Worm (Caenorhabditis elegans) whole organism, L4 larva: ENCODE data around the gene EEED8.12.

ENCODE experiments used
- D1046.2 ChIP-seq: fragments of 200-800 bp; sonication (Bioruptor generic); IDR thresholded peaks from 2 replicates; pipeline ENCODE4 v1.3.6; 2022; ENCODE audit warnings: missing genetic modification characterization, missing compliant biosample characterization
- F44E2.7 ChIP-seq: fragments of 200-800 bp; sonication (Bioruptor generic); IDR thresholded peaks from 2 replicates; pipeline ENCODE4 v2.1.2; 2022; ENCODE audit warnings: missing genetic modification characterization, missing compliant biosample characterization
- ZK337.2 ChIP-seq: fragments of 200-800 bp; sonication (Bioruptor generic); IDR thresholded peaks from 2 replicates; pipeline ENCODE4 v1.3.6; 2022; ENCODE audit warnings: missing genetic modification reagents, missing genetic modification characterization, missing compliant biosample characterization
- ZK546.5 ChIP-seq, 2 experiments: sonication (generic microtip); optimal IDR thresholded peaks; 2 replicates each; lab custom pipeline; 2017; ENCODE audit warnings: missing biosample characterization in 2 of 2, missing genetic modification characterization in 2 of 2
- aha-1 ChIP-seq: fragments of 150-350 bp; peaks from one replicate; lab custom pipeline; 2014; ENCODE audit warnings: missing biosample characterization, missing genetic modification characterization
- ama-1 ChIP-seq: fragments of 150-350 bp; optimal IDR thresholded peaks from 2 replicates; lab custom pipeline; 2014; ENCODE audit warnings: inconsistent platforms, mixed read lengths
- arid-1 ChIP-seq: fragments of 200-800 bp; sonication (Bioruptor generic); conservative IDR thresholded peaks from 2 replicates; pipeline ENCODE4 v1.3.6; 2022; ENCODE audit warnings: missing genetic modification reagents, missing genetic modification characterization, missing compliant biosample characterization
- attf-4 ChIP-seq: sonication (generic microtip); optimal IDR thresholded peaks from 3 replicates; lab custom pipeline; 2017; ENCODE audit warnings: missing biosample characterization, missing genetic modification characterization
- ceh-28 ChIP-seq: fragments of 150-350 bp; optimal IDR thresholded peaks from 2 replicates; lab custom pipeline; 2014; ENCODE audit warnings: missing biosample characterization, missing genetic modification reagents, missing genetic modification characterization
- ceh-32 ChIP-seq: sonication (generic microtip); optimal IDR thresholded peaks from 2 replicates; lab custom pipeline; 2016; ENCODE audit warnings: mild to moderate bottlenecking, missing genetic modification characterization, missing compliant biosample characterization; ENCODE audit not compliant: poor library complexity
- cey-2 ChIP-seq: sonication (generic microtip); optimal IDR thresholded peaks from 3 replicates; lab custom pipeline; 2017; ENCODE audit warnings: missing genetic modification characterization, mild to moderate bottlenecking, missing compliant biosample characterization, antibody characterized with exemption, borderline replicate concordance; ENCODE audit not compliant: insufficient read depth
- ctbp-1 ChIP-seq: fragments of 200-800 bp; sonication (Bioruptor generic); IDR thresholded peaks from 2 replicates; pipeline ENCODE4 v1.3.6; 2022; ENCODE audit warnings: missing genetic modification reagents, missing genetic modification characterization, missing compliant biosample characterization
- daf-12 ChIP-seq: fragments of 150-350 bp; optimal IDR thresholded peaks from 2 replicates; lab custom pipeline; 2014; ENCODE audit warnings: missing biosample characterization, missing genetic modification reagents, missing genetic modification characterization
- daf-16 ChIP-seq, 3 experiments: sonication (generic microtip); optimal IDR thresholded peaks; 2 replicates each; lab custom pipeline; 2016 to 2017; ENCODE audit warnings: missing genetic modification characterization in 3 of 3, missing genetic modification reagents in 3 of 3, mild to moderate bottlenecking in 2 of 3, missing compliant biosample characterization in 2 of 3, missing biosample characterization in 1 of 3, moderate library complexity in 1 of 3
- daf-19 ChIP-seq: fragments of 200-800 bp; sonication (Bioruptor generic); conservative IDR thresholded peaks from 2 replicates; pipeline ENCODE4 v1.3.6; 2022; ENCODE audit warnings: missing genetic modification characterization, missing compliant biosample characterization
- dmd-6 ChIP-seq: fragments of 200-800 bp; sonication (Bioruptor generic); IDR thresholded peaks from 2 replicates; pipeline ENCODE4 v1.3.6; 2022; ENCODE audit warnings: missing genetic modification reagents, missing genetic modification characterization, missing compliant biosample characterization
- dpl-1 ChIP-seq: fragments of 150-350 bp; optimal IDR thresholded peaks from 2 replicates; lab custom pipeline; 2014; ENCODE audit warnings: missing biosample characterization, missing genetic modification reagents, missing genetic modification characterization
- dve-1 ChIP-seq: sonication (generic microtip); optimal IDR thresholded peaks from 2 replicates; lab custom pipeline; 2017; ENCODE audit warnings: antibody characterized with exemption, mild to moderate bottlenecking, missing genetic modification characterization, missing compliant biosample characterization; ENCODE audit not compliant: insufficient read depth
- egl-43 ChIP-seq: fragments of 200-800 bp; sonication (Bioruptor generic); IDR thresholded peaks from 2 replicates; pipeline ENCODE4 v1.3.6; 2022; ENCODE audit warnings: missing genetic modification reagents, missing genetic modification characterization, missing compliant biosample characterization
- hif-1 ChIP-seq, 2 experiments: sonication (generic microtip); optimal IDR thresholded peaks; 2 replicates each; lab custom pipeline; 2016 to 2017; ENCODE audit warnings: missing compliant biosample characterization in 2 of 2, missing genetic modification characterization in 2 of 2, missing genetic modification reagents in 2 of 2, missing genotype in 2 of 2, mild to moderate bottlenecking in 1 of 2
- hlh-11 ChIP-seq: fragments of 200-800 bp; sonication (Bioruptor generic); optimal IDR thresholded peaks from 2 replicates; lab custom pipeline; 2018; ENCODE audit warnings: mild to moderate bottlenecking, missing genetic modification characterization, missing compliant biosample characterization
- lin-15B ChIP-seq: fragments of 150-350 bp; sonication (generic microtip); optimal IDR thresholded peaks from 3 replicates; lab custom pipeline; 2014; ENCODE audit warnings: missing biosample characterization, missing genetic modification characterization
- lin-38 ChIP-seq: fragments of 200-800 bp; sonication (Bioruptor generic); IDR thresholded peaks from 2 replicates; pipeline ENCODE4 v1.3.6; 2022; ENCODE audit warnings: missing genetic modification reagents, missing genetic modification characterization, missing compliant biosample characterization
- lin-39 ChIP-seq: fragments of 150-350 bp; optimal IDR thresholded peaks from 2 replicates; lab custom pipeline; 2014; ENCODE audit warnings: missing biosample characterization, missing genetic modification reagents, missing genetic modification characterization
- lsy-2 ChIP-seq, 2 experiments: fragments of 150-350 bp in 1 of 2; sonication (generic microtip) in 1 of 2; optimal IDR thresholded peaks; 2 replicates each; lab custom pipeline; 2014 to 2017; ENCODE audit warnings: missing biosample characterization in 2 of 2, missing genetic modification characterization in 2 of 2
- mdl-1 ChIP-seq, 2 experiments: fragments of 150-350 bp in 1 of 2; sonication (generic microtip) in 1 of 2; optimal IDR thresholded peaks; 2 replicates each; lab custom pipeline; 2014 to 2017; ENCODE audit warnings: missing biosample characterization in 2 of 2, missing genetic modification characterization in 2 of 2
- mep-1 ChIP-seq: fragments of 150-350 bp; sonication (generic microtip); optimal IDR thresholded peaks from 3 replicates; lab custom pipeline; 2014; ENCODE audit warnings: missing biosample characterization, missing genetic modification characterization
- mes-2 ChIP-seq: sonication (generic microtip); optimal IDR thresholded peaks from 2 replicates; lab custom pipeline; 2016; ENCODE audit warnings: missing genotype, mild to moderate bottlenecking, missing genetic modification characterization, missing compliant biosample characterization; ENCODE audit not compliant: poor library complexity, severe bottlenecking
- mxl-2 ChIP-seq: fragments of 200-800 bp; sonication (Bioruptor generic); conservative IDR thresholded peaks from 2 replicates; pipeline ENCODE4 v1.3.6; 2022; ENCODE audit warnings: missing genetic modification reagents, missing genetic modification characterization, missing compliant biosample characterization
- mxl-3 ChIP-seq: fragments of 200-800 bp; sonication (Bioruptor generic); optimal IDR thresholded peaks from 2 replicates; lab custom pipeline; 2018; ENCODE audit warnings: mild to moderate bottlenecking, missing genetic modification characterization, missing compliant biosample characterization
- nhr-10 ChIP-seq: fragments of 150-350 bp; optimal IDR thresholded peaks from 2 replicates; lab custom pipeline; 2014; ENCODE audit warnings: missing biosample characterization, missing genetic modification characterization
- nhr-237 ChIP-seq: sonication (generic microtip); optimal IDR thresholded peaks from 2 replicates; lab custom pipeline; 2017; ENCODE audit warnings: missing biosample characterization, missing genetic modification characterization
- nhr-25 ChIP-seq: sonication (generic microtip); optimal IDR thresholded peaks from 2 replicates; lab custom pipeline; 2017; ENCODE audit warnings: missing genetic modification characterization, mild to moderate bottlenecking, missing compliant biosample characterization, antibody characterized with exemption, moderate library complexity, borderline replicate concordance; ENCODE audit not compliant: insufficient read depth
- nhr-28 ChIP-seq: fragments of 150-350 bp; optimal IDR thresholded peaks from 2 replicates; lab custom pipeline; 2014; ENCODE audit warnings: missing biosample characterization, missing genetic modification characterization
- nhr-48 ChIP-seq: sonication (generic microtip); optimal IDR thresholded peaks from 2 replicates; lab custom pipeline; 2016; ENCODE audit warnings: mild to moderate bottlenecking, missing genetic modification characterization, missing compliant biosample characterization
- nhr-6 ChIP-seq: fragments of 150-350 bp; optimal IDR thresholded peaks from 2 replicates; lab custom pipeline; 2014; ENCODE audit warnings: missing biosample characterization, missing genetic modification characterization
- nhr-76 ChIP-seq: fragments of 150-350 bp; optimal IDR thresholded peaks from 2 replicates; lab custom pipeline; 2014; ENCODE audit warnings: missing biosample characterization, missing genetic modification characterization
- php-3 ChIP-seq: fragments of 200-800 bp; sonication (Bioruptor generic); IDR thresholded peaks from 2 replicates; pipeline ENCODE4 v1.3.6; 2022; ENCODE audit warnings: missing genetic modification reagents, missing genetic modification characterization, missing compliant biosample characterization
- pqm-1 ChIP-seq: sonication (generic microtip); optimal IDR thresholded peaks from 2 replicates; lab custom pipeline; 2017; ENCODE audit warnings: missing biosample characterization, missing genetic modification characterization
- rbr-2 ChIP-seq: sonication (generic microtip); optimal IDR thresholded peaks from 2 replicates; lab custom pipeline; 2016; ENCODE audit warnings: missing genotype, missing genetic modification characterization, missing compliant biosample characterization
- set-16 ChIP-seq: fragments of 200-800 bp; sonication (Bioruptor generic); IDR thresholded peaks from 2 replicates; pipeline ENCODE4 v1.3.6; 2022; ENCODE audit warnings: missing genetic modification reagents, missing genetic modification characterization, missing compliant biosample characterization
- zag-1 ChIP-seq: fragments of 150-350 bp; optimal IDR thresholded peaks from 2 replicates; lab custom pipeline; 2014; ENCODE audit warnings: missing biosample characterization, missing genetic modification characterization
- zfp-2 ChIP-seq: sonication (generic microtip); optimal IDR thresholded peaks from 2 replicates; lab custom pipeline; 2016; ENCODE audit warnings: mild to moderate bottlenecking, missing genetic modification characterization, missing compliant biosample characterization
- zfp-3 ChIP-seq: fragments of 200-800 bp; sonication (Bioruptor generic); conservative IDR thresholded peaks from 2 replicates; pipeline ENCODE4 v1.3.6; 2022; ENCODE audit warnings: missing genetic modification reagents, missing genetic modification characterization, missing compliant biosample characterization
- zip-2 ChIP-seq: fragments of 150-350 bp; optimal IDR thresholded peaks from 2 replicates; lab custom pipeline; 2014; ENCODE audit warnings: missing biosample characterization, missing genetic modification characterization

The EEED8.12 gene

ce11 chrII:5433069-5433468 lies 24.2 kb upstream of the EEED8.12 start, which contains the start of gene srx-114:
TSS of gene srx-114 (minus strand) at chrII:5433169.
- TF ChIP-seq php-3 (GFP tag; lab: Robert Waterston, UW) (no peak), attf-4 (tag; lab: Kevin White, UChicago) (no peak), zag-1 (no peak), egl-43 (GFP tag; lab: Robert Waterston, UW) (no peak), mxl-2 (GFP tag; lab: Robert Waterston, UW) (no peak), ama-1 (lab: Kevin White, UChicago) (no peak), lin-39 (tag; lab: Kevin White, UChicago) (no peak), mxl-3 (GFP tag; lab: Kevin White, UChicago) (no peak), lsy-2 (tag; optimal IDR thresholded peaks at IDR 0.05; lab: Kevin White, UChicago) (no peak), set-16 (GFP tag; lab: Robert Waterston, UW) (no peak), lin-15B (no peak), nhr-237 (tag; lab: Kevin White, UChicago) (no peak), ZK337.2 (GFP tag; lab: Robert Waterston, UW) (no peak)

DNA sequence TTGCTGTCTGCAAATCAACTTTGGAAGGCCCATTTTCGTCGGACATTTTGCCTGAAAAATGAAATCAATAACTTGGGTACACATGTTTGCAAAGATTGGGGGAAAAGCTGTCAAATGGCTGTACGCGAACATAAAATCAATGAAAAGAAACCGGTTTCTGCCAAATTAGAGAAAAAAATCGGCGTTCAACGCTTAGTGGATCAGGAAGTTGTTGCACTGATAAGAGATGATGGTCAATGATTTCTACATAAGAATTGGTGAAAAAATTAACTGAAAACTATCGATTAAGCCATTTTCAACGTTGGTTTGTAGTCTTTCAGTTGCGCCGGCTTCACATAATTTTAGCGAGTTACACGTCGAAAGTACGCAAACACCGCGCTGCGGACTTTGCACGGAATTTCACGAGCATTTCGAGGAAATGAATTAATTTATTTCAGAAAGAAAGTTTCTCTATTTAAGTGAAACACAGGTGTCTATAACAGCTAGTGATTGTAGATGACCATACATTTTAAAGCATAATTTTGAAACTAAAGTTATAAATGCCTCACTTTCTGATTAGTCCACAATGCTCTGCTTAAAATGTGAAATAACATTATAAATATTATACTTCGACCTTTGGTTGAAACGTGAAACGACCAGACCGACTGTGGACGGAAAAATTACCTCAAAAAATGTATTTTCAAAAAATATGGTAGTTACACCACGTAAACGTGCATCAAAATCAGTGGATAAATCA lies 20.9 kb upstream of the EEED8.12 start, which contains the start of the genes F07F6.4 and F07F6.2:
Gene F07F6.4, minus strand, starts transcription at position 51 of the 736 bp plus-strand sequence.
Gene F07F6.2, plus strand, starts transcription at position 686 of the 736 bp plus-strand sequence.
- TF ChIP-seq ZK546.5 (tag; optimal IDR thresholded peaks at IDR 0.05; lab: Kevin White, UChicago) (no peak), zfp-2 (tag; lab: Kevin White, UChicago) (no peak), dve-1 (tag; lab: Kevin White, UChicago) (peak; percentile 39), lsy-2 (tag; optimal IDR thresholded peaks at IDR 0.05; lab: Kevin White, UChicago) (peak in 1 of 2 experiments; percentile 64), nhr-10 (tag; lab: Kevin White, UChicago) (no peak), pqm-1 (tag; lab: Kevin White, UChicago) (peak; percentile 27), mep-1 (tag; lab: Kevin White, UChicago) (peak; percentile 27), dpl-1 (peak; percentile 59), mes-2 (tag; lab: Kevin White, UChicago) (peak; percentile 68), mxl-3 (GFP tag; lab: Kevin White, UChicago) (peak; percentile 7), nhr-25 (tag; lab: Kevin White, UChicago) (no peak), dmd-6 (no peak), aha-1 (peak; percentile 90), ctbp-1 (GFP tag; lab: Robert Waterston, UW) (no peak), F44E2.7 (no peak), nhr-6 (peak; percentile 15), mdl-1 (tag; optimal IDR thresholded peaks at IDR 0.05; lab: Kevin White, UChicago) (no peak), lin-38 (GFP tag; lab: Robert Waterston, UW) (peak; percentile 46; the same call in 1 of the 2 replicates), ceh-28 (tag; lab: Kevin White, UChicago) (no peak)

DNA sequence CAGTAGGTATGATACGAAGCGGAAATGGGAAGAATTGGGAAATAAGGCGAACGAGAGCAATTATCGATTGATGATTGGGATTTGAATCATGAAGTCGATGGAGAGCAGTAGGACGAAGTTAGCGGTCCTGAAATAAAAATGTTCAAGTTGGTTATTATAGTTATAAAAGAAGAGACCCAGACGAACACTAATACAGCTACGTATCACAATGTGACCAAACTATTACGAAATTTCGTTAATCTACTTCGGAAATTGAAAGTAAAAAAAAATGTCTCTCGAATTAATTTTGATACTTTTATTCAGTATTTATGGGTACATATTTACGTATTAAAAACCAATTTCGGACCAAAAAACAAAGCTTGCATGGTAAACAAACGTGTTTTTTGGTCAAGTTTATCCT lies 17.6 kb upstream of the EEED8.12 start:
- TF ChIP-seq hif-1 (tag; optimal IDR thresholded peaks at IDR 0.05; lab: Kevin White, UChicago) = no peak
- TF ChIP-seq hlh-11 (tag; lab: Kevin White, UChicago) = no peak
- TF ChIP-seq nhr-48 (tag; lab: Kevin White, UChicago) = no peak
- peak; percentile 19 for TF ChIP-seq nhr-28 (tag; lab: Kevin White, UChicago)
- TF ChIP-seq dmd-6 = no peak
- TF ChIP-seq lin-15B = no peak

DNA sequence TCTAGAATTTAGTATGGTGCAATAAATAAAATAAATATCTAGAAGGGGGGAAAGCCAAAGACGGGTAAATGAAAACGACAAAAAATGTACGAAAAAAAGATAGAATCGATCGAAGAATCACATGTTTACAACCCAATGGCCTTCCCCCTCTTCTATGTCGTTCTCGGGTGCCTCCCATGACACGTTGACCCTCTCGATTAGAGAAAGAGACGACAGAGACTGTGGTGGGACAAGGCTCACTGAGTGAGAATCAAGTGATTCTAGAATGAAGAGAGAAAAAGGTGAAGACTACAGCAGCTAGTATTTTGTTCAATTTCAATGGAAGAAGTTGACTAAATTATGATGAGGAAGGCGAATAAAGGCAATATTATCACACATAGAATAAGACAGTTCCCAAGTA lies 17.2 kb upstream of the EEED8.12 start:
- TF ChIP-seq nhr-76 (tag; lab: Kevin White, UChicago) = no peak
- no peak for TF ChIP-seq daf-16 (GFP tag; optimal IDR thresholded peaks at IDR 0.05; lab: Kevin White, UChicago)
- peak; percentile 63 for TF ChIP-seq daf-16 (tag; optimal IDR thresholded peaks at IDR 0.05; lab: Kevin White, UChicago)
- TF ChIP-seq zip-2 (tag; lab: Kevin White, UChicago) = no peak
- TF ChIP-seq ceh-32 (tag; lab: Kevin White, UChicago) = no peak
- no peak for TF ChIP-seq D1046.2 (GFP tag; lab: Robert Waterston, UW)
- TF ChIP-seq hif-1 (tag; optimal IDR thresholded peaks at IDR 0.05; lab: Kevin White, UChicago) = peak in 1 of 2 experiments; percentile 36
- TF ChIP-seq zfp-3 (GFP tag; lab: Robert Waterston, UW) = no peak
- TF ChIP-seq daf-12 = no peak
- TF ChIP-seq ceh-28 (tag; lab: Kevin White, UChicago) = no peak
- no peak for TF ChIP-seq cey-2
- no peak for TF ChIP-seq rbr-2 (tag; lab: Kevin White, UChicago)
- no peak for TF ChIP-seq daf-19 (GFP tag; lab: Robert Waterston, UW)
- TF ChIP-seq arid-1 = no peak
